Fruit fly (Drosophila melanogaster): ENCODE data around the gene Gmppb.

Gene Gmppb

dm6 chr3R:4780721-4781120 is 30.5 kb upstream of the Gmppb start:
- TF ChIP-seq CG14711 (tag; optimal IDR thresholded peaks at IDR 0.05) (no peak), Mnt (GFP tag; optimal IDR thresholded peaks at IDR 0.05) (no peak), kay (GFP tag; ENCODE audit: borderline replicate concordance) (peak; percentile 33), pad (GFP tag; optimal IDR thresholded peaks at IDR 0.05) (no peak)

dm6 chr3R:4784622-4785021 is 26.6 kb upstream of the Gmppb start, which contains the start of gene Ccdc39:
Gene Ccdc39, minus strand, starts transcription at chr3R:4784722.
- TF ChIP-seq Clk (GFP tag; optimal IDR thresholded peaks at IDR 0.05), result no peak
- TF ChIP-seq CG33017 (tag; optimal IDR thresholded peaks at IDR 0.05), result no peak
- TF ChIP-seq Hr96 (GFP tag; optimal IDR thresholded peaks at IDR 0.05), result no peak
- no peak for TF ChIP-seq ovo (GFP tag; optimal IDR thresholded peaks at IDR 0.05)
- no peak for TF ChIP-seq cnc (optimal IDR thresholded peaks at IDR 0.05)
- no peak for TF ChIP-seq CG7101 (tag; optimal IDR thresholded peaks at IDR 0.05)
- no peak for TF ChIP-seq CG11617 (GFP tag; optimal IDR thresholded peaks at IDR 0.05)
- no peak for TF ChIP-seq cic (GFP tag; optimal IDR thresholded peaks at IDR 0.05)
- TF ChIP-seq CG5204 (GFP tag; optimal IDR thresholded peaks at IDR 0.05), result no peak
- TF ChIP-seq Mnt (GFP tag; optimal IDR thresholded peaks at IDR 0.05), result no peak
- TF ChIP-seq Crg-1 (GFP tag; optimal IDR thresholded peaks at IDR 0.05), result no peak
- no peak for TF ChIP-seq CG1620 (GFP tag; optimal IDR thresholded peaks at IDR 0.05)
- no peak for TF ChIP-seq CG14711 (tag; optimal IDR thresholded peaks at IDR 0.05)
- TF ChIP-seq bab1 (GFP tag; optimal IDR thresholded peaks at IDR 0.05), result no peak
- no peak for TF ChIP-seq CG7045 (GFP tag; optimal IDR thresholded peaks at IDR 0.05)
- no peak for TF ChIP-seq CG12768 (GFP tag; optimal IDR thresholded peaks at IDR 0.05)

DNA sequence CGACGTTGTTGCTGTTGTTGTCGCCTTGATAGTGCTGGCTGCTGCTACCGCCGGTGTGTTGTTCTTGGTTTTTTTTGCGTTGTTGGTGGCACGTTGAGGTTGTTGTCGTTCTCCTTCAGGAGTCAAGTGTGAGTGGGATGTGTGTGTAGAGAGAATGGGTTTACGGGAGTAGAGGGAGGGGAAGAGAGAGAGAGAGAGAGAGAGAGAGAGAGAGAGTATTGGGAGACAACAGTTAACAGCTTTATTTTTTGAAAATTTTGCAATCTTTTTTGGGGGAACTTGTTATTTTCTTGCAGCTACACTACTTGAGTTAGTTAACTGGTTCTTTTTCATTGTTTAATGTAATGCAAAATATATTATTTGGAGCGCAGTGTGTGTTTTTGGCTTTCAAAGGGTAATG is 13.7 kb upstream of the Gmppb start:
- TF ChIP-seq kay (GFP tag; ENCODE audit: borderline replicate concordance), result no peak
- TF ChIP-seq CG33017 (tag; optimal IDR thresholded peaks at IDR 0.05), result no peak
- no peak for TF ChIP-seq cic (GFP tag; optimal IDR thresholded peaks at IDR 0.05)
- TF ChIP-seq CG14711 (tag; optimal IDR thresholded peaks at IDR 0.05), result no peak

dm6 chr3R:4798025-4798424 is 13.2 kb upstream of the Gmppb start:
- no peak for TF ChIP-seq toe (GFP tag; optimal IDR thresholded peaks at IDR 0.05)
- TF ChIP-seq Clk (GFP tag; optimal IDR thresholded peaks at IDR 0.05), result no peak
- no peak for TF ChIP-seq CG33017 (tag; optimal IDR thresholded peaks at IDR 0.05)
- no peak for TF ChIP-seq CG5204 (GFP tag; optimal IDR thresholded peaks at IDR 0.05)
- TF ChIP-seq ovo (GFP tag; optimal IDR thresholded peaks at IDR 0.05), result no peak
- TF ChIP-seq pad (GFP tag; optimal IDR thresholded peaks at IDR 0.05), result no peak
- TF ChIP-seq tj (GFP tag; optimal IDR thresholded peaks at IDR 0.05), result peak; percentile 57

dm6 chr3R:4804126-4804649 is 7.1 kb upstream of the Gmppb start:
- TF ChIP-seq CG14711 (tag; optimal IDR thresholded peaks at IDR 0.05) (no peak), Clk (GFP tag; optimal IDR thresholded peaks at IDR 0.05) (no peak), tj (GFP tag; optimal IDR thresholded peaks at IDR 0.05) (peak; percentile 72), kay (GFP tag; ENCODE audit: borderline replicate concordance) (peak; percentile 85)

DNA sequence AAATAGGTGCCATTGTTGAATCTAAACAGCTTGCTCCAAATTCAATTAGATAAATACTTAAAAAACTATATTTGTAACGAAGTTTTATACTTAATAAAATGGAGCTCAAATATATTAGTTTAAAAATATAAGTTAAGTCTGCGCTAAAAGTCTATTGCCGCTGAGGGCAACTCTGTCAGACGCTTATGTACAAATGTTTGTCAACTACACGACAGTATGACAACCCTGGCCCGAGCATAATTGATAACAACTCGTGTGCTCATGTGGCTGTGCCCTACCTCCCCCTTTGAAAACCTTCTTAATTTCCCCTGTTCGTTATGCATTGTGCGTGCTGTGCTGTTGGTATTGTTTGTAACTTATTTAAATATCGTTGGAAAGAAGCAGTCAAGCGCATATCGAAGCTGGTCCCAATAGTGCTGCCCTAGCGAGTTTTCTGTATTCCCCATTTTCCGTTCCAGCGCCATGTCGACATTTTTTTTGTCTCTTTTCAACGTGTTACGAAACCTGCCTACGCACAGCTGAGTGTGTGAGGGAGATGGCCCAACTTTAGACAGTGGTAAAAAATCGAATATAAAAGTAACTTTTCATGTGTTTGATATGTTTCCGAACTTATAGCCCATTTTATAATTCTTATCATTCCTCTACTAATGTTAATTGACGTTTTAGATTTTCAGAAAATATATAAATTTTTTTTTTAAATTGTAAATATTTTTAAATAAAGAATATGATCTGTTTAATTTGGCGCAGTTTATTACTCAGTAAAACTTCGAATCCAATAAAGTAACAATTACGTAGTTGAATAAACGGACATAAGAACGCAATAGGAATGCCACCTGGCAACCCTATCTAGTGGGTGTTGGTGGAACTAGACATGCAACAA is 6.2 kb upstream of the Gmppb start:
- TF ChIP-seq CG1620 (GFP tag; optimal IDR thresholded peaks at IDR 0.05), result no peak
- TF ChIP-seq bab1 (GFP tag; optimal IDR thresholded peaks at IDR 0.05), result peak; percentile 10
- peak; percentile 79 for TF ChIP-seq tj (GFP tag; optimal IDR thresholded peaks at IDR 0.05)
- TF ChIP-seq CG14711 (tag; optimal IDR thresholded peaks at IDR 0.05), result peak; percentile 62

DNA sequence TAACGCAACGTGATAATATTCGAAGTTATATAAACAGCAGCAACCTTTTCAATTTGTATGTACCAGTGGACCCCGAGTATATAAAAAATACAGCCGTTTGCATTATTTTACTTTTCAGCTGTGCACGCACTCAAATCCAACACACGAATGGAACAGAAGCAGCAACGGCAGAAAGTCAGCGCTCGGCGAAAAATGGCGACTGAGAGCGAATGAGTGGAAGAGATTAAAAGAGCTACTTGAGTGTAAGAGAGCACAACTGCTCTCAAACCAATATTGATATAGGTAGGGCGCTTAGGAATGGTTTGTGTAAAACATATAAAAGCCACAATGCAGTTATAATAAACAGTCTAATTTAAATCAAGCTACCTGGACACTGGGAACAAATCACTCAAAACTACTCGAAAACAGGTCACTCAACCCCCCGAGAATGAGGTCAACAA is 4.9 kb upstream of the Gmppb start:
- TF ChIP-seq toe (GFP tag; optimal IDR thresholded peaks at IDR 0.05) (no peak), Clk (GFP tag; optimal IDR thresholded peaks at IDR 0.05) (peak; percentile 5), Crg-1 (GFP tag; optimal IDR thresholded peaks at IDR 0.05) (peak; percentile 78), ovo (GFP tag; optimal IDR thresholded peaks at IDR 0.05) (no peak), pad (GFP tag; optimal IDR thresholded peaks at IDR 0.05) (no peak), tj (GFP tag; optimal IDR thresholded peaks at IDR 0.05) (peak; percentile 84), CG11617 (GFP tag; optimal IDR thresholded peaks at IDR 0.05) (peak; percentile 60), CG7045 (GFP tag; optimal IDR thresholded peaks at IDR 0.05) (peak; percentile 41), CG7101 (tag; optimal IDR thresholded peaks at IDR 0.05) (peak; percentile 55), CG14711 (tag; optimal IDR thresholded peaks at IDR 0.05) (no peak), CG33017 (tag; optimal IDR thresholded peaks at IDR 0.05) (peak; percentile 57), bab1 (GFP tag; optimal IDR thresholded peaks at IDR 0.05) (peak; percentile 64), CG1620 (GFP tag; optimal IDR thresholded peaks at IDR 0.05) (peak; percentile 43), cic (GFP tag; optimal IDR thresholded peaks at IDR 0.05) (peak; percentile 3), CG12768 (GFP tag; optimal IDR thresholded peaks at IDR 0.05) (peak; percentile 50), kay (GFP tag; ENCODE audit: borderline replicate concordance) (no peak), cnc (optimal IDR thresholded peaks at IDR 0.05) (no peak), Mnt (GFP tag; optimal IDR thresholded peaks at IDR 0.05) (peak; percentile 48), CG5204 (GFP tag; optimal IDR thresholded peaks at IDR 0.05) (peak; percentile 46), Hr96 (GFP tag; optimal IDR thresholded peaks at IDR 0.05) (peak; percentile 47)
